Worm (Caenorhabditis elegans) whole organism, L1 larva: Measurements from ENCODE around the gene arl-8.

Source experiments
- aha-1 ChIP-seq: fragments of 150-350 bp; optimal IDR thresholded peaks from 2 replicates; lab custom pipeline; 2014; ENCODE audit warnings: missing biosample characterization, missing genetic modification characterization
- aly-2 ChIP-seq: fragments of 150-350 bp; optimal IDR thresholded peaks from 2 replicates; lab custom pipeline; 2014; ENCODE audit warnings: missing biosample characterization, missing genetic modification characterization
- ces-1 ChIP-seq: fragments of 150-350 bp; optimal IDR thresholded peaks from 2 replicates; lab custom pipeline; 2014; ENCODE audit warnings: missing biosample characterization, missing genetic modification reagents, missing genetic modification characterization
- lin-39 ChIP-seq: fragments of 150-350 bp; optimal IDR thresholded peaks from 2 replicates; lab custom pipeline; 2014; ENCODE audit warnings: missing biosample characterization, missing genetic modification reagents, missing genetic modification characterization
- mdl-1 ChIP-seq, 2 experiments: fragments of 150-350 bp; optimal IDR thresholded peaks; 2 replicates each; lab custom pipeline; 2014 to 2017; ENCODE audit warnings: missing biosample characterization in 2 of 2, missing genetic modification characterization in 2 of 2, inconsistent platforms in 1 of 2
- snpc-4 ChIP-seq: fragments of 150-350 bp; optimal IDR thresholded peaks from 2 replicates; lab custom pipeline; 2014; ENCODE audit warnings: missing biosample characterization, missing genetic modification characterization
- snu-23 ChIP-seq: sonication (generic microtip); optimal IDR thresholded peaks from 2 replicates; lab custom pipeline; 2016; ENCODE audit warnings: missing genetic modification characterization, missing compliant biosample characterization
- unc-130 ChIP-seq: fragments of 150-350 bp; optimal IDR thresholded peaks from 2 replicates; lab custom pipeline; 2017; ENCODE audit warnings: missing biosample characterization, missing genetic modification characterization, inconsistent platforms

- TF ChIP-seq snu-23 (GFP tag; lab: Kevin White, UChicago): no peak
- TF ChIP-seq snpc-4 (tag; lab: Kevin White, UChicago): no peak
- TF ChIP-seq lin-39 (tag; lab: Kevin White, UChicago): no peak
- TF ChIP-seq mdl-1 (tag; optimal IDR thresholded peaks at IDR 0.05; lab: Kevin White, UChicago): no peak
- no peak for TF ChIP-seq ces-1
- no peak for TF ChIP-seq aly-2
- TF ChIP-seq aha-1 (tag; lab: Kevin White, UChicago): no peak
- no peak for TF ChIP-seq unc-130 (tag; lab: Kevin White, UChicago)
Measured at ce11 chrIV:14771325-14771724, 26.6 kb upstream of the arl-8 start, which contains the start of gene degl-1.
